Worm (Caenorhabditis elegans) whole organism, L3 larva: ENCODE data around the gene dcap-2.

Experiments
- R02D3.7 ChIP-seq: fragments of 150-350 bp; optimal IDR thresholded peaks from 2 replicates; lab custom pipeline; 2014; ENCODE audit warnings: missing biosample characterization, missing genetic modification characterization
- ceh-16 ChIP-seq: sonication (generic microtip); optimal IDR thresholded peaks from 2 replicates; lab custom pipeline; 2017; ENCODE audit warnings: missing biosample characterization, missing genetic modification characterization
- daf-12 ChIP-seq: fragments of 150-350 bp; optimal IDR thresholded peaks from 2 replicates; lab custom pipeline; 2014; ENCODE audit warnings: missing biosample characterization, missing genetic modification reagents, missing genetic modification characterization
- nhr-11 ChIP-seq: fragments of 150-350 bp; optimal IDR thresholded peaks from 2 replicates; lab custom pipeline; 2014; ENCODE audit warnings: missing biosample characterization, missing genetic modification characterization
- nhr-25 ChIP-seq: sonication (generic microtip); optimal IDR thresholded peaks from 2 replicates; lab custom pipeline; 2017; ENCODE audit warnings: missing biosample characterization, missing genetic modification characterization
- skn-1 ChIP-seq: fragments of 150-350 bp; optimal IDR thresholded peaks from 2 replicates; lab custom pipeline; 2014; ENCODE audit warnings: missing biosample characterization, missing genetic modification characterization
- ztf-4 ChIP-seq: fragments of 150-350 bp; optimal IDR thresholded peaks from 2 replicates; lab custom pipeline; 2014; ENCODE audit warnings: missing biosample characterization, missing genetic modification characterization

DNA sequence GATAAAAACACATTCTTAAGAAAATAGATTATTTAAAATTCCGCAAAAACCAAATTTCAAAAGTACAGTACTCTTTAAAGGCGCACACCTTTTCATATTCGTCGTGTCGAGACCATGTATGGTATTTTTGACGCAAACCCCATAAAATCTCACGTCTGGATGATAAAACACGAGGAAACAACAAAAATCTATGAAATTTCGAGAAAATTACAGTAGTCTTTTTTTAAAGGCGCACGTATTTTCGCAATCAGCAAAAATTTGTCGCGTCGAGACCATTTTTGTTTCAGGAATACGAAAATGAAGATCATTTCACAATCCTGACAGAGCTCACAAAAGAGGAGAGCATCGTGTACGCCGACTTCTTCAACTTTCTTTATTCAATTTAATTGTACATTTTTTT, 8.7 kb downstream of the dcap-2 start:
- no peak for TF ChIP-seq ztf-4
- TF ChIP-seq nhr-25 (tag; lab: Kevin White, UChicago), result no peak
- TF ChIP-seq nhr-11 (tag; lab: Kevin White, UChicago), result no peak
- no peak for TF ChIP-seq R02D3.7 (tag; lab: Kevin White, UChicago)
- no peak for TF ChIP-seq daf-12
- TF ChIP-seq skn-1 (tag; lab: Kevin White, UChicago), result no peak
- TF ChIP-seq ceh-16 (tag; lab: Kevin White, UChicago), result no peak
